Fruit fly (Drosophila melanogaster) whole organism, embryonic: Measurements from ENCODE around the gene Nup98-96.

Experiments used
- Atf3 ChIP-seq: fragments of 200-800 bp; sonication (Bioruptor generic); optimal IDR thresholded peaks from 3 replicates; lab custom pipeline; 2016; ENCODE audit warnings: missing biosample characterization, missing genetic modification characterization
- Bteb2 ChIP-seq: fragments of 200-800 bp; sonication (Bioruptor generic); optimal IDR thresholded peaks from 2 replicates; lab custom pipeline; 2016; ENCODE audit warnings: missing biosample characterization, missing genetic modification characterization
- CG10209 ChIP-seq: fragments of 200-800 bp; sonication (Bioruptor generic); optimal IDR thresholded peaks from 3 replicates; lab custom pipeline; 2017; ENCODE audit warnings: missing biosample characterization, mild to moderate bottlenecking, missing genetic modification characterization, missing genetic modification reagents
- CG10366 ChIP-seq: fragments of 200-800 bp; sonication (Bioruptor generic); IDR thresholded peaks from 2 replicates; pipeline ENCODE4 v1.3.6; 2022; ENCODE audit warnings: missing biosample characterization, missing genetic modification characterization
- CG11398 ChIP-seq: fragments of 200-800 bp; sonication (Bioruptor generic); optimal IDR thresholded peaks from 2 replicates; lab custom pipeline; 2016; ENCODE audit warnings: missing biosample characterization, missing genetic modification characterization
- CG13296 ChIP-seq: fragments of 200-800 bp; sonication (Bioruptor generic); optimal IDR thresholded peaks from 3 replicates; lab custom pipeline; 2018; ENCODE audit warnings: missing biosample characterization, mild to moderate bottlenecking, missing genetic modification characterization
- CG13424 ChIP-seq: fragments of 200-800 bp; sonication (Bioruptor generic); optimal IDR thresholded peaks from 2 replicates; lab custom pipeline; 2019; ENCODE audit warnings: missing biosample characterization, mild to moderate bottlenecking, missing genetic modification characterization, moderate library complexity
- CG14667 ChIP-seq: fragments of 200-800 bp; sonication (Bioruptor generic); IDR thresholded peaks from 2 replicates; pipeline ENCODE4 v1.3.6; 2022; ENCODE audit warnings: missing biosample characterization, missing genetic modification characterization
- CG14710 ChIP-seq: fragments of 200-800 bp; sonication (Bioruptor generic); optimal IDR thresholded peaks from 3 replicates; lab custom pipeline; 2019; ENCODE audit warnings: missing biosample characterization, mild to moderate bottlenecking, missing genetic modification characterization, moderate library complexity
- CG17359 ChIP-seq: fragments of 200-800 bp; sonication (Bioruptor generic); optimal IDR thresholded peaks from 3 replicates; lab custom pipeline; 2018; ENCODE audit warnings: missing biosample characterization, mild to moderate bottlenecking, missing genetic modification characterization, moderate library complexity
- CG18619 ChIP-seq: fragments of 200-800 bp; sonication (Bioruptor generic); optimal IDR thresholded peaks from 3 replicates; lab custom pipeline; 2017; ENCODE audit warnings: missing biosample characterization, mild to moderate bottlenecking, missing genetic modification characterization
- CG18764 ChIP-seq: fragments of 200-800 bp; sonication (Bioruptor generic); optimal IDR thresholded peaks from 3 replicates; lab custom pipeline; 2016; ENCODE audit warnings: missing biosample characterization, missing genetic modification characterization
- CG3281 ChIP-seq: fragments of 200-800 bp; sonication (Bioruptor generic); optimal IDR thresholded peaks from 3 replicates; lab custom pipeline; 2017; ENCODE audit warnings: missing biosample characterization, mild to moderate bottlenecking, missing genetic modification characterization
- CG3995 ChIP-seq: fragments of 200-800 bp; sonication (Bioruptor generic); optimal IDR thresholded peaks from 3 replicates; lab custom pipeline; 2016; ENCODE audit warnings: missing biosample characterization, missing genetic modification characterization
- CG4282 ChIP-seq: fragments of 200-800 bp; sonication (Bioruptor generic); optimal IDR thresholded peaks from 2 replicates; lab custom pipeline; 2016; ENCODE audit warnings: missing biosample characterization, missing genetic modification characterization
- CG4424 ChIP-seq: fragments of 200-800 bp; sonication (Bioruptor generic); optimal IDR thresholded peaks from 3 replicates; lab custom pipeline; 2016; ENCODE audit warnings: missing biosample characterization, missing genetic modification characterization
- CG4820 ChIP-seq: fragments of 200-800 bp; sonication (Bioruptor generic); optimal IDR thresholded peaks from 3 replicates; lab custom pipeline; 2016; ENCODE audit warnings: missing biosample characterization, missing genetic modification characterization
- CG6654 ChIP-seq: fragments of 200-800 bp; sonication (Bioruptor generic); optimal IDR thresholded peaks from 2 replicates; lab custom pipeline; 2017; ENCODE audit warnings: missing biosample characterization, mild to moderate bottlenecking, missing genetic modification characterization
- CG6689 ChIP-seq: fragments of 200-800 bp; sonication (Bioruptor generic); IDR thresholded peaks from 2 replicates; pipeline ENCODE4 v1.3.6; 2022; ENCODE audit warnings: missing biosample characterization, missing genetic modification characterization
- CG9215 ChIP-seq: fragments of 200-800 bp; sonication (Bioruptor generic); IDR thresholded peaks from 2 replicates; pipeline ENCODE4 v1.3.6; 2022; ENCODE audit warnings: missing biosample characterization, missing genetic modification characterization
- Dll ChIP-seq: fragments of 200-800 bp; sonication (Bioruptor generic); IDR thresholded peaks from 4 replicates; pipeline ENCODE4 v1.3.6; 2022; ENCODE audit warnings: missing biosample characterization, missing genetic modification characterization; ENCODE audit not compliant: partially characterized antibody
- Dp ChIP-seq: fragments of 200-800 bp; sonication (Bioruptor generic); optimal IDR thresholded peaks from 2 replicates; lab custom pipeline; 2018; ENCODE audit warnings: missing biosample characterization, mild to moderate bottlenecking, missing genetic modification characterization, moderate library complexity
- Ets65A ChIP-seq: fragments of 200-800 bp; sonication (Bioruptor generic); peaks from one replicate; lab custom pipeline; 2016; ENCODE audit warnings: missing biosample characterization, missing genetic modification characterization
- H15 ChIP-seq: fragments of 200-800 bp; sonication (Bioruptor generic); IDR thresholded peaks from 3 replicates; pipeline ENCODE4 v1.3.6; 2022; ENCODE audit warnings: missing biosample characterization, missing genetic modification characterization
- HLH4C ChIP-seq: fragments of 200-800 bp; sonication (Bioruptor generic); IDR thresholded peaks from 3 replicates; pipeline ENCODE4 v1.3.6; 2022; ENCODE audit warnings: missing biosample characterization, missing genetic modification characterization; ENCODE audit not compliant: partially characterized antibody
- HmgZ ChIP-seq: fragments of 200-800 bp; sonication (Bioruptor generic); optimal IDR thresholded peaks from 2 replicates; lab custom pipeline; 2018; ENCODE audit warnings: missing biosample characterization, mild to moderate bottlenecking, missing genetic modification characterization
- Hmx ChIP-seq: fragments of 200-800 bp; sonication (Bioruptor generic); optimal IDR thresholded peaks from 2 replicates; lab custom pipeline; 2016; ENCODE audit warnings: missing biosample characterization, missing genetic modification characterization
- Hsf ChIP-seq: fragments of 200-800 bp; sonication (Bioruptor generic); optimal IDR thresholded peaks from 3 replicates; lab custom pipeline; 2016; ENCODE audit warnings: missing biosample characterization, missing genetic modification characterization
- Myb ChIP-seq: fragments of 200-800 bp; sonication (Bioruptor generic); optimal IDR thresholded peaks from 2 replicates; lab custom pipeline; 2016; ENCODE audit warnings: missing biosample characterization, missing genetic modification characterization
- NFAT ChIP-seq: fragments of 200-800 bp; sonication (Bioruptor generic); IDR thresholded peaks from 2 replicates; pipeline ENCODE4 v1.3.6; 2022; ENCODE audit warnings: missing biosample characterization, missing genetic modification characterization
- NK7.1 ChIP-seq: fragments of 200-800 bp; sonication (Bioruptor generic); optimal IDR thresholded peaks from 3 replicates; lab custom pipeline; 2016; ENCODE audit warnings: missing biosample characterization, missing genetic modification characterization
- NfI ChIP-seq: fragments of 200-800 bp; sonication (Bioruptor generic); optimal IDR thresholded peaks from 3 replicates; lab custom pipeline; 2018; ENCODE audit warnings: missing biosample characterization, mild to moderate bottlenecking, missing genetic modification characterization, moderate library complexity
- Opbp ChIP-seq: fragments of 200-800 bp; sonication (Bioruptor generic); IDR thresholded peaks from 3 replicates; pipeline ENCODE4 v1.3.6; 2022; ENCODE audit warnings: missing biosample characterization, missing genetic modification characterization; ENCODE audit not compliant: partially characterized antibody
- Pdp1 ChIP-seq, 2 experiments: fragments of 200-800 bp; sonication (Bioruptor generic); optimal IDR thresholded peaks; 3 replicates each; lab custom pipeline; 2016; ENCODE audit warnings: missing biosample characterization in 2 of 2, missing genetic modification characterization in 2 of 2, mild to moderate bottlenecking in 1 of 2, moderate library complexity in 1 of 2
- Ptx1 ChIP-seq: fragments of 200-800 bp; sonication (Bioruptor generic); IDR thresholded peaks from 2 replicates; pipeline ENCODE4 v1.3.6; 2022; ENCODE audit warnings: missing biosample characterization, missing genetic modification characterization
- Stat92E ChIP-seq, 3 experiments: fragments of >200 bp in 2 of 3; fragments of 200-800 bp in 1 of 3; sonication (Bioruptor generic) in 1 of 3; optimal IDR thresholded peaks; 2 replicates each; lab custom pipeline; 2017 to 2019; ENCODE audit warnings: missing biosample characterization in 3 of 3, missing genetic modification characterization in 3 of 3, mild to moderate bottlenecking in 1 of 3, moderate library complexity in 1 of 3
- bbx ChIP-seq: fragments of 200-800 bp; sonication (Bioruptor generic); IDR thresholded peaks from 2 replicates; pipeline ENCODE4 v1.3.6; 2022; ENCODE audit warnings: missing biosample characterization, missing genetic modification characterization; ENCODE audit not compliant: partially characterized antibody
- corto ChIP-seq: fragments of 200-800 bp; sonication (Bioruptor generic); optimal IDR thresholded peaks from 2 replicates; lab custom pipeline; 2016; ENCODE audit warnings: missing biosample characterization, mild to moderate bottlenecking, missing genetic modification characterization, moderate library complexity
- dm ChIP-seq: fragments of 200-800 bp; sonication (Bioruptor generic); optimal IDR thresholded peaks from 3 replicates; lab custom pipeline; 2016; ENCODE audit warnings: missing biosample characterization, missing genetic modification characterization
- dysf ChIP-seq: fragments of 200-800 bp; sonication (Bioruptor generic); IDR thresholded peaks from 3 replicates; pipeline ENCODE4 v1.3.6; 2022; ENCODE audit warnings: missing biosample characterization, missing genetic modification characterization
- ftz-f1 ChIP-seq: fragments of 200-800 bp; sonication (Bioruptor generic); optimal IDR thresholded peaks from 2 replicates; lab custom pipeline; 2016; ENCODE audit warnings: missing biosample characterization, missing genetic modification characterization
- kay ChIP-seq: fragments of 200-800 bp; sonication (Bioruptor generic); optimal IDR thresholded peaks from 2 replicates; lab custom pipeline; 2016; ENCODE audit warnings: missing biosample characterization, missing genetic modification characterization
- kni ChIP-seq: fragments of 200-800 bp; sonication (Bioruptor generic); optimal IDR thresholded peaks from 3 replicates; lab custom pipeline; 2017; ENCODE audit warnings: mild to moderate bottlenecking, missing biosample characterization, missing genetic modification reagents, missing genetic modification characterization
- knrl ChIP-seq: fragments of 200-800 bp; sonication (Bioruptor generic); IDR thresholded peaks from 3 replicates; pipeline ENCODE4 v1.3.6; 2022; ENCODE audit warnings: missing biosample characterization, missing genetic modification characterization; ENCODE audit not compliant: partially characterized antibody
- lmd ChIP-seq: fragments of 200-800 bp; sonication (Bioruptor generic); IDR thresholded peaks from 2 replicates; pipeline ENCODE4 v1.3.6; 2022; ENCODE audit warnings: missing biosample characterization, missing genetic modification characterization
- mirr ChIP-seq: fragments of 200-800 bp; sonication (Bioruptor generic); optimal IDR thresholded peaks from 3 replicates; lab custom pipeline; 2018; ENCODE audit warnings: missing biosample characterization, mild to moderate bottlenecking, missing genetic modification characterization
- nerfin-2 ChIP-seq: fragments of 200-800 bp; sonication (Bioruptor generic); IDR thresholded peaks from 2 replicates; pipeline ENCODE4 v1.3.6; 2022; ENCODE audit warnings: missing biosample characterization, missing genetic modification characterization; ENCODE audit not compliant: partially characterized antibody
- pan ChIP-seq, 4 experiments: fragments of >200 bp in 3 of 4; fragments of 200-800 bp in 1 of 4; sonication (Bioruptor generic) in 1 of 4; optimal IDR thresholded peaks in 3 of 4; IDR thresholded peaks in 1 of 4; 2 replicates each; pipeline versions ENCODE4 v1.3.6 to Lab custom; 2017 to 2022; ENCODE audit warnings: missing biosample characterization in 2 of 4, missing genetic modification characterization in 2 of 4, mixed read lengths in 1 of 4
- shn ChIP-seq: fragments of 200-800 bp; sonication (Bioruptor generic); optimal IDR thresholded peaks from 3 replicates; lab custom pipeline; 2016; ENCODE audit warnings: missing biosample characterization, missing genetic modification characterization

Gene Nup98-96

dm6 chr3R:23752728-23753127, 28.7 kb downstream of the Nup98-96 start, which contains the start of the genes RanBP3 and Rpt5 (continued):
- peak; percentile 31 for TF ChIP-seq CG4282 (GFP tag; lab: Kevin White, UChicago)
- TF ChIP-seq Bteb2, result peak; percentile 60
- peak; percentile 90 for TF ChIP-seq Opbp (GFP tag; lab: Robert Waterston, UW)
- peak; percentile 58 for TF ChIP-seq dm (GFP tag; lab: Kevin White, UChicago)
- TF ChIP-seq nerfin-2 (GFP tag; lab: Robert Waterston, UW), result peak; percentile 75
- TF ChIP-seq Hsf (GFP tag; lab: Kevin White, UChicago), result peak; percentile 66
- no peak for TF ChIP-seq Atf3
- no peak for TF ChIP-seq CG6689 (GFP tag; lab: Robert Waterston, UW)
- TF ChIP-seq Ptx1 (GFP tag; lab: Robert Waterston, UW), result 0 out of 2 replicates have a peak, but pooled peaks have one; percentile 9
- peak; percentile 24 for TF ChIP-seq CG18619 (GFP tag; lab: Kevin White, UChicago)
- TF ChIP-seq CG4424 (GFP tag; lab: Kevin White, UChicago), result peak; percentile 31
- TF ChIP-seq NfI (GFP tag; lab: Kevin White, UChicago), result peak; percentile 62
- TF ChIP-seq CG10209, result peak; percentile 55
- TF ChIP-seq CG10366, result peak; percentile 29
- peak; percentile 49 for TF ChIP-seq CG13296
- no peak for TF ChIP-seq pan (optimal IDR thresholded peaks at IDR 0.05; lab: Kevin White, UChicago)
- TF ChIP-seq pan (GFP tag; optimal IDR thresholded peaks at IDR 0.05 in 1 of 2, IDR thresholded peaks at IDR 0.05 in 1 of 2), result no peak
- TF ChIP-seq CG3281, result peak; percentile 57
- peak in 1 of 3 experiments; percentile 2 for TF ChIP-seq Stat92E (GFP tag; optimal IDR thresholded peaks at IDR 0.05; lab: Kevin White, UChicago)
- TF ChIP-seq knrl (GFP tag; lab: Robert Waterston, UW), result peak; percentile 75
- no peak for TF ChIP-seq Hmx (GFP tag; lab: Kevin White, UChicago)
- peak; percentile 91 for TF ChIP-seq Ets65A
- TF ChIP-seq CG13424 (tag; lab: Kevin White, UChicago), result peak; percentile 10
- peak; percentile 42 for TF ChIP-seq kay (GFP tag; lab: Kevin White, UChicago)
- peak; percentile 89 for TF ChIP-seq HmgZ (tag; lab: Kevin White, UChicago)
- TF ChIP-seq CG9215 (GFP tag; lab: Robert Waterston, UW), result peak; percentile 44
- peak; percentile 6; the same call in 1 of the 3 replicates for TF ChIP-seq H15
- peak; percentile 36 for TF ChIP-seq CG17359
- peak; percentile 41 for TF ChIP-seq NK7.1 (GFP tag; lab: Kevin White, UChicago)
- TF ChIP-seq Dp (GFP tag; lab: Kevin White, UChicago), result peak; percentile 55
- peak; percentile 52 for TF ChIP-seq CG11398 (GFP tag; lab: Kevin White, UChicago)
- peak; percentile 45 to 68 for TF ChIP-seq Pdp1 (GFP tag; optimal IDR thresholded peaks at IDR 0.05; lab: Kevin White, UChicago)
- peak; percentile 32 for TF ChIP-seq corto (GFP tag; lab: Kevin White, UChicago)
- TF ChIP-seq CG14710, result peak; percentile 82
- TF ChIP-seq dysf (GFP tag; lab: Robert Waterston, UW), result peak; percentile 35; the same call in 1 of the 3 replicates
- TF ChIP-seq CG4820 (GFP tag; lab: Kevin White, UChicago), result peak; percentile 3
- TF ChIP-seq CG18764 (GFP tag; lab: Kevin White, UChicago), result no peak
- TF ChIP-seq kni (GFP tag; lab: Kevin White, UChicago), result no peak
- TF ChIP-seq bbx (GFP tag; lab: Robert Waterston, UW), result peak; percentile 92
- peak; percentile 36 for TF ChIP-seq shn
- TF ChIP-seq ftz-f1, result peak; percentile 63
- peak; percentile 60 for TF ChIP-seq Myb (GFP tag; lab: Kevin White, UChicago)
- peak; percentile 44 for TF ChIP-seq mirr
- TF ChIP-seq NFAT, result peak; percentile 63; the same call in 1 of the 2 replicates
- TF ChIP-seq Dll (GFP tag; lab: Robert Waterston, UW), result peak; percentile 77
- peak; percentile 81 for TF ChIP-seq HLH4C (GFP tag; lab: Robert Waterston, UW)
- no peak for TF ChIP-seq CG6654 (GFP tag; lab: Kevin White, UChicago)
- TF ChIP-seq CG3995 (GFP tag; lab: Kevin White, UChicago), result peak; percentile 35
- TF ChIP-seq CG14667 (GFP tag; lab: Robert Waterston, UW), result no peak
- TF ChIP-seq lmd (GFP tag; lab: Robert Waterston, UW), result peak; percentile 8; the same call in 1 of the 2 replicates
